Worm (Caenorhabditis elegans): ENCODE results near the gene fipr-10.

DNA sequence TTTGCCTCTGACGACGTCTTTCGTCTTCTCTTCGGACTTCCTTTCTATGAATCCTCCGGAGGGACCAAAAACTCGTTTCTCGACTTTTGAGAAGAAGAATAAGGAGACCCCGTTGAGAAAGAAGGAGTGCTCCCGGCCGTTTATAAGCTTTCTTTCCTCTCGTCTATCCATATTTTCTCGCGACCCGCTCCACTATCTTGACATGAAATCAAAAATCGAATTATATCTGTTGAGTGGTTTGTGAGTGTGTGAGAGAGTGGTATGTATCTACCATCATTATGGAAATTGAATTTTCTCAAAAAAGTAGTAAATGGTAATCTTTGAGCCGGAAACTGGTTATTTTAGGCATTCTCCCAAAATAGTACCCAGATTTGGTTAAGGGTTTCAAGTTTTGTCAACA lies 2.8 kb upstream of the fipr-10 start:
- TF ChIP-seq snpc-4 (tag; optimal IDR thresholded peaks at IDR 0.05) (no peak), ztf-11 (tag; optimal IDR thresholded peaks at IDR 0.05) (no peak), nhr-11 (tag; optimal IDR thresholded peaks at IDR 0.05) (no peak), aly-2 (tag; optimal IDR thresholded peaks at IDR 0.05) (no peak), unc-62 (GFP tag; optimal IDR thresholded peaks at IDR 0.05) (no peak), fos-1 (tag; optimal IDR thresholded peaks at IDR 0.05) (no peak), nhr-237 (tag; optimal IDR thresholded peaks at IDR 0.05) (no peak), fkh-10 (GFP tag; optimal IDR thresholded peaks at IDR 0.05) (no peak), hmg-11 (tag; optimal IDR thresholded peaks at IDR 0.05) (no peak), ceh-9 (tag; optimal IDR thresholded peaks at IDR 0.05) (no peak), ztf-4 (tag; optimal IDR thresholded peaks at IDR 0.05) (no peak)
